Worm (Caenorhabditis elegans) whole organism, L3 larva: ENCODE data around the gene rabr-1.

Experiments
- ama-1 ChIP-seq: fragments of 150-350 bp; optimal IDR thresholded peaks from 2 replicates; lab custom pipeline; 2018
- ceh-16 ChIP-seq: sonication (generic microtip); optimal IDR thresholded peaks from 2 replicates; lab custom pipeline; 2017; ENCODE audit warnings: missing biosample characterization, missing genetic modification characterization
- nfya-1 ChIP-seq: sonication (generic microtip); optimal IDR thresholded peaks from 2 replicates; lab custom pipeline; 2017; ENCODE audit warnings: missing genetic modification characterization, mild to moderate bottlenecking, missing compliant biosample characterization, antibody characterized with exemption, moderate library complexity; ENCODE audit not compliant: insufficient read depth
- nhr-12 ChIP-seq: fragments of 150-350 bp; optimal IDR thresholded peaks from 2 replicates; lab custom pipeline; 2014; ENCODE audit warnings: missing biosample characterization, missing genetic modification characterization
- nhr-237 ChIP-seq: fragments of 150-350 bp; optimal IDR thresholded peaks from 2 replicates; lab custom pipeline; 2014; ENCODE audit warnings: missing biosample characterization, missing genetic modification characterization
- nhr-28 ChIP-seq: fragments of 150-350 bp; optimal IDR thresholded peaks from 2 replicates; lab custom pipeline; 2014; ENCODE audit warnings: missing biosample characterization, missing genetic modification characterization
- nhr-76 ChIP-seq: fragments of 150-350 bp; sonication (generic microtip); optimal IDR thresholded peaks from 5 replicates; lab custom pipeline; 2014; ENCODE audit warnings: missing biosample characterization, missing genetic modification characterization
- pha-4 ChIP-seq: fragments of 150-350 bp; optimal IDR thresholded peaks from 2 replicates; lab custom pipeline; 2014; ENCODE audit warnings: missing biosample characterization, missing genetic modification reagents, missing genetic modification characterization
- skn-1 ChIP-seq: fragments of 150-350 bp; optimal IDR thresholded peaks from 2 replicates; lab custom pipeline; 2014; ENCODE audit warnings: missing biosample characterization, missing genetic modification characterization
- tbx-2 ChIP-seq: sonication (generic microtip); optimal IDR thresholded peaks from 2 replicates; lab custom pipeline; 2016; ENCODE audit warnings: mild to moderate bottlenecking, missing genetic modification characterization, missing compliant biosample characterization
- unc-62 ChIP-seq: fragments of 150-350 bp; sonication (generic microtip); optimal IDR thresholded peaks from 4 replicates; lab custom pipeline; 2014; ENCODE audit warnings: missing biosample characterization, missing genetic modification reagents, missing genetic modification characterization
- ztf-11 ChIP-seq: fragments of 150-350 bp; optimal IDR thresholded peaks from 2 replicates; lab custom pipeline; 2014; ENCODE audit warnings: missing biosample characterization, missing genetic modification characterization

DNA sequence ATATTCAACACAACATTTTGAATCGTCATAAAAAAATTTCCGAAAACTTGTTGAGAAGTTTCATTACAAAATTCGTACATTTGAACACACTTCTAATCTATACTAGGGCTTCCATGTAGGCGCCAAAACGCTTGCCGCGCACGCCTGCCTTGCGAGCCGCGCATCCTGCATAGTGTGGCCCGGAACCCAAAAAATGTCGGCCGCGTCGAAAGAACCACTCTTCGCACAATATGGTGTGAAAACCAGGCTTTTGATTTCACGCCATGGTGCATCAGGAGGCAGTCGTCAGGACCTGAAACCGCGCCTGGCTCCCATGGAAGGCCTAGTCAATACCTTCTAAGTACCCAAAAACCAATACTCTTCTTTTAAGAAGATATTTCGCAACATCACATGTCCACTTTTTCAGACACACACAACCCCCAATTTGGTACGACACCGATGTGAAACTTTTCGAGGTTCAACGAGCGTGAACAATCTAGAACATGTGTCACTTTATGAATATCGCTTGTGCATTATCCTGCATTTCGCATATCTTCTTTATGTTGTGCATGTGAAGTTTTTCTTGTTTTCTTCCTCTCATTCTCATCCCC lies 2.3 kb upstream of the rabr-1 start:
- TF ChIP-seq skn-1 (tag; lab: Kevin White, UChicago) (no peak), nhr-28 (tag; lab: Kevin White, UChicago) (no peak), ceh-16 (tag; lab: Kevin White, UChicago) (no peak), nhr-76 (tag; lab: Kevin White, UChicago) (no peak), nfya-1 (tag; lab: Kevin White, UChicago) (no peak), tbx-2 (tag; lab: Kevin White, UChicago) (no peak), nhr-237 (tag; lab: Kevin White, UChicago) (no peak), ztf-11 (tag; lab: Kevin White, UChicago) (no peak), pha-4 (tag; lab: Kevin White, UChicago) (no peak), nhr-12 (tag; lab: Kevin White, UChicago) (no peak), ama-1 (lab: Kevin White, UChicago) (no peak), unc-62 (GFP tag; lab: Kevin White, UChicago) (no peak)
